Fruit fly (Drosophila melanogaster): ENCODE measurements around the gene CG7083.

- no peak for TF ChIP-seq NC2β (GFP tag; optimal IDR thresholded peaks at IDR 0.05)
- TF ChIP-seq CG18599 (GFP tag; optimal IDR thresholded peaks at IDR 0.05), result no peak
- TF ChIP-seq sima (GFP tag; optimal IDR thresholded peaks at IDR 0.05), result no peak
- TF ChIP-seq ken (GFP tag; IDR thresholded peaks at IDR 0.05), result no peak
- TF ChIP-seq stwl (tag; optimal IDR thresholded peaks at IDR 0.05), result no peak
- TF ChIP-seq D (optimal IDR thresholded peaks at IDR 0.05), result no peak
- TF ChIP-seq D (GFP tag; optimal IDR thresholded peaks at IDR 0.05), result no peak
- TF ChIP-seq CG30431 (GFP tag; optimal IDR thresholded peaks at IDR 0.05), result no peak
- no peak for TF ChIP-seq Stat92E (GFP tag; optimal IDR thresholded peaks at IDR 0.05)
- TF ChIP-seq CG15479 (GFP tag; optimal IDR thresholded peaks at IDR 0.05), result peak; percentile 63
- no peak for TF ChIP-seq Oli (tag; optimal IDR thresholded peaks at IDR 0.05)
Observed at dm6 chr3L:8297488-8297887, 43.1 kb upstream of the CG7083 start.

All from whole organism, embryonic.